Fruit fly (Drosophila melanogaster) whole organism, pupa: ENCODE data around the gene CG32104.

Experiments
- CG10348 ChIP-seq: fragments of 200-800 bp; sonication (Bioruptor generic); IDR thresholded peaks from 2 replicates; pipeline ENCODE4 v1.3.6; 2022; ENCODE audit warnings: missing biosample characterization, missing genetic modification characterization
- CG12605 ChIP-seq: fragments of 200-800 bp; sonication (Bioruptor generic); IDR thresholded peaks from 2 replicates; pipeline ENCODE4 v1.3.6; 2022; ENCODE audit warnings: missing biosample characterization, missing genetic modification characterization
- CG13204 ChIP-seq: fragments of 200-800 bp; sonication (Bioruptor generic); optimal IDR thresholded peaks from 2 replicates; lab custom pipeline; 2018; ENCODE audit warnings: missing biosample characterization, mild to moderate bottlenecking, missing genetic modification characterization, moderate library complexity
- CG14655 ChIP-seq: fragments of 200-800 bp; sonication (Bioruptor generic); optimal IDR thresholded peaks from 3 replicates; lab custom pipeline; 2017; ENCODE audit warnings: mild to moderate bottlenecking, missing biosample characterization, missing genetic modification reagents, missing genetic modification characterization
- CG15710 ChIP-seq: fragments of 200-800 bp; sonication (Bioruptor generic); optimal IDR thresholded peaks from 2 replicates; lab custom pipeline; 2018; ENCODE audit warnings: missing biosample characterization, mild to moderate bottlenecking, missing genetic modification characterization, moderate library complexity
- CG17806 ChIP-seq: fragments of 200-800 bp; sonication (Bioruptor generic); optimal IDR thresholded peaks from 2 replicates; lab custom pipeline; 2018; ENCODE audit warnings: missing biosample characterization, mild to moderate bottlenecking, missing genetic modification characterization, moderate library complexity
- CG32121 ChIP-seq: fragments of 200-800 bp; sonication (Bioruptor generic); IDR thresholded peaks from 2 replicates; pipeline ENCODE4 v1.3.6; 2022; ENCODE audit warnings: missing biosample characterization, missing genetic modification characterization
- CG34367 ChIP-seq: fragments of 200-800 bp; sonication (Bioruptor generic); optimal IDR thresholded peaks from 2 replicates; lab custom pipeline; 2018; ENCODE audit warnings: missing biosample characterization, mild to moderate bottlenecking, missing genetic modification characterization
- CG4496 ChIP-seq: fragments of 200-800 bp; sonication (Bioruptor generic); IDR thresholded peaks from 3 replicates; pipeline ENCODE4 v1.3.6; 2022; ENCODE audit warnings: missing biosample characterization, missing genetic modification characterization
- CG8159 ChIP-seq: fragments of 200-800 bp; sonication (Bioruptor generic); optimal IDR thresholded peaks from 3 replicates; lab custom pipeline; 2018; ENCODE audit warnings: missing biosample characterization, mild to moderate bottlenecking, missing genetic modification characterization, moderate library complexity
- CG8301 ChIP-seq: fragments of 200-800 bp; sonication (Bioruptor generic); optimal IDR thresholded peaks from 2 replicates; lab custom pipeline; 2018; ENCODE audit warnings: missing biosample characterization, mild to moderate bottlenecking, missing genetic modification characterization
- CG9948 ChIP-seq: fragments of 200-800 bp; sonication (Bioruptor generic); optimal IDR thresholded peaks from 2 replicates; lab custom pipeline; 2018; ENCODE audit warnings: missing biosample characterization, mild to moderate bottlenecking, missing genetic modification characterization, moderate library complexity
- D1 ChIP-seq: fragments of 200-800 bp; sonication (Bioruptor generic); optimal IDR thresholded peaks from 2 replicates; lab custom pipeline; 2018; ENCODE audit warnings: missing biosample characterization, mild to moderate bottlenecking, missing genetic modification characterization, moderate library complexity
- EcR ChIP-seq: fragments of 200-800 bp; sonication (Bioruptor generic); optimal IDR thresholded peaks from 3 replicates; lab custom pipeline; 2019; ENCODE audit warnings: missing biosample characterization, missing genetic modification characterization, mild to moderate bottlenecking, moderate library complexity, missing genetic modification reagents
- Ets98B ChIP-seq: fragments of 200-800 bp; sonication (Bioruptor generic); IDR thresholded peaks from 2 replicates; pipeline ENCODE4 v1.3.6; 2022; ENCODE audit warnings: missing biosample characterization, missing genetic modification characterization
- Pif1A ChIP-seq: fragments of 200-800 bp; sonication (Bioruptor generic); optimal IDR thresholded peaks from 3 replicates; lab custom pipeline; 2016; ENCODE audit warnings: missing biosample characterization, missing genetic modification characterization
- Pif1B ChIP-seq: fragments of 200-800 bp; sonication (Bioruptor generic); optimal IDR thresholded peaks from 3 replicates; lab custom pipeline; 2016; ENCODE audit warnings: missing biosample characterization, missing genetic modification characterization
- Snoo ChIP-seq: fragments of 200-800 bp; sonication (Bioruptor generic); optimal IDR thresholded peaks from 3 replicates; lab custom pipeline; 2017; ENCODE audit warnings: missing biosample characterization, mild to moderate bottlenecking, missing genetic modification characterization, inconsistent platforms
- fd96Ca ChIP-seq: fragments of 200-800 bp; sonication (Bioruptor generic); IDR thresholded peaks from 3 replicates; pipeline ENCODE4 v1.3.6; 2022; ENCODE audit warnings: missing biosample characterization, missing genetic modification characterization
- gl ChIP-seq: fragments of 200-800 bp; sonication (Bioruptor generic); optimal IDR thresholded peaks from 2 replicates; lab custom pipeline; 2018; ENCODE audit warnings: missing biosample characterization, mild to moderate bottlenecking, missing genetic modification characterization
- rn ChIP-seq: fragments of 200-800 bp; sonication (Bioruptor generic); IDR thresholded peaks from 2 replicates; pipeline ENCODE4 v1.3.6; 2022; ENCODE audit warnings: missing biosample characterization, missing genetic modification characterization

Gene CG32104

DNA sequence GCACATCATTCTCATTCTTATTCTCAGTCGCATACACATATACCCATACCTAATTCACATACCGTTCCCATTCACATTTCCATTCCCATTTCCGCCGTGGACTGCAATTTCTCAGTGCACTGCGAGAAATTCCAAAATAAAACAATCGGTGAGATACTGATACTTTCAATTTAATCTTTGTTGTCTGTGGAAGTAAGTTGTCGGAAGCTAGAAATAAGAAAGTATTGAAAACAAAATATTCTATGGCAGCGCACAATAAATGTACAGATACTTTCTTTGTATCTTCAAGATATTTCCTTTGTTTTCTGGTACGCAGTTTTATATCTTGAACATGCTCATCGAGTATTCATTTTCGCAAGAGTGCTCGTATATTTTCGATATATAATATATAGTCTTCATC, 11.2 kb downstream of the CG32104 start:
- peak; percentile 7 for TF ChIP-seq Pif1A (GFP tag; lab: Kevin White, UChicago)
- TF ChIP-seq CG8301 (tag; lab: Kevin White, UChicago), result no peak
- TF ChIP-seq rn (GFP tag; lab: Robert Waterston, UW), result no peak
- TF ChIP-seq Ets98B (GFP tag; lab: Robert Waterston, UW), result no peak
- TF ChIP-seq Snoo, result no peak
- no peak for TF ChIP-seq D1 (tag; lab: Kevin White, UChicago)
- no peak for TF ChIP-seq Pif1B (GFP tag; lab: Kevin White, UChicago)
- TF ChIP-seq CG13204, result no peak
- no peak for TF ChIP-seq CG4496 (GFP tag; lab: Robert Waterston, UW)
- TF ChIP-seq CG8159 (tag; lab: Kevin White, UChicago), result peak; percentile 24
- no peak for TF ChIP-seq fd96Ca (GFP tag; lab: Robert Waterston, UW)
- peak; percentile 4 for TF ChIP-seq CG15710 (tag; lab: Kevin White, UChicago)
- TF ChIP-seq CG32121 (GFP tag; lab: Robert Waterston, UW), result no peak
- TF ChIP-seq CG14655, result no peak
- no peak for TF ChIP-seq EcR (GFP tag; lab: Kevin White, UChicago)
- no peak for TF ChIP-seq gl (tag; lab: Kevin White, UChicago)
- peak; percentile 13 for TF ChIP-seq CG34367 (tag; lab: Kevin White, UChicago)
- no peak for TF ChIP-seq CG10348 (GFP tag; lab: Robert Waterston, UW)

DNA sequence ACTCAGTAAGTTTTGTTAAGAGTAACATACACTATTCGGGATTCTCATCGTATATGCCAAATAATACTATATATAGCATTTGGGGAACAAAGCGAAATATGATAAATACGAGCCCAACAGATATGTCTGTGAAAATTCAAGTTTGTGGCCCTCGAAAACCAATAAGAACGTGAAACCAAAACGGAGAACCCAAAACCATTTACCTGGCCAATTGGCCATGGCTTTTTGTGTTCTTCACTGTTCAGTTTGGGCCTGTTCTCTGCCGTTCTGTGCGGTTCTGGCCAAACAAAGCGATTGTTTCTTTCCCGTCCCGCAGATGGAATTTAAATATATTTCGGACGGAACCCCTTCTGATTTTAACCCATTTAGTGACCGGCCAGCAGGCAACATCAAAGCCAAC, 12.1 kb downstream of the CG32104 start:
- TF ChIP-seq Pif1B (GFP tag; lab: Kevin White, UChicago) (no peak), Pif1A (GFP tag; lab: Kevin White, UChicago) (no peak), CG15710 (tag; lab: Kevin White, UChicago) (no peak), CG34367 (tag; lab: Kevin White, UChicago) (no peak), CG13204 (no peak), CG8301 (tag; lab: Kevin White, UChicago) (no peak), CG32121 (GFP tag; lab: Robert Waterston, UW) (no peak), CG4496 (GFP tag; lab: Robert Waterston, UW) (no peak), rn (GFP tag; lab: Robert Waterston, UW) (no peak), Snoo (no peak), EcR (GFP tag; lab: Kevin White, UChicago) (no peak), CG9948 (tag; lab: Kevin White, UChicago) (no peak)

DNA sequence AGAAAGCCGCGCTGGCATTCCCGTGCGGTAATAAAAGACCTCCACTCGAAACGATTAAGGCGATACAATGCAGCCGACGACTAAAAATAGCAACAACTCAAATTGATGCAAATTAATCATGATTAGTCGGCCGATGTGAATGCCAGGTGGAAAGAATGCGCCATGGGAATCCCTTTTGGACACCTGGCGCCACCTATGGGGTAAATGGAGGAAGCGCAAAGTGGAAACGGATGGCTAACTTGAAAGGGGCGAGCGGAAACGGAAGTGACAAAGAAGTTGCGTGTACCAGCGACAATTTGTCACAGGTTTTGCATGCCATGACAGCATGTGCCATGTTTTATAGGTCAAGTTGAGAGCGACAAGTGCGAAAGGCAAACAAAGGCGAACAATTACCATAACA, 18.5 kb downstream of the CG32104 start:
- TF ChIP-seq gl (tag; lab: Kevin White, UChicago) (no peak), EcR (GFP tag; lab: Kevin White, UChicago) (no peak), rn (GFP tag; lab: Robert Waterston, UW) (no peak), CG8159 (tag; lab: Kevin White, UChicago) (no peak), CG15710 (tag; lab: Kevin White, UChicago) (no peak), CG32121 (GFP tag; lab: Robert Waterston, UW) (no peak), CG34367 (tag; lab: Kevin White, UChicago) (no peak), CG10348 (GFP tag; lab: Robert Waterston, UW) (no peak), Pif1A (GFP tag; lab: Kevin White, UChicago) (no peak), CG9948 (tag; lab: Kevin White, UChicago) (no peak)

DNA sequence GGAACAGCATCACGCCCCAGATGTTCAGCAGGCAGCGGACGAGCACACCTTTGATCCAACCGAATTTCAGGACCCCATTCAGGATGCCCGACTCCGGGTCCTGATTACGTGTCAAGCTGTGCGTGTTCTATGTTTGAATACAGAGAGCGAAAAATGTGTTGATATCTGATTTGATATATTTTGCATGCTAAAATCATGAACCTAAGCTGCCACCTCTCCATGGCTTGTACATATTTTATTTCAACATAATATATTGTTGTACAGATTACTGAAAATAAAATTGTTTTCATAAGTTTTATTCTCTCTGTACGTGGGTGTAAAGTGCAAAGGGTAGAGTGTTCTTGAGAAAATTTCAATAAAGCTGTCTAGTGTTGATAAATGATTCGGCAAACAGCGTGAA, 24.7 kb downstream of the CG32104 start:
- TF ChIP-seq fd96Ca (GFP tag; lab: Robert Waterston, UW) (no peak), CG14655 (no peak), Pif1B (GFP tag; lab: Kevin White, UChicago) (no peak), CG17806 (no peak), CG13204 (no peak), CG4496 (GFP tag; lab: Robert Waterston, UW) (no peak), D1 (tag; lab: Kevin White, UChicago) (no peak), CG34367 (tag; lab: Kevin White, UChicago) (no peak), Pif1A (GFP tag; lab: Kevin White, UChicago) (no peak), CG9948 (tag; lab: Kevin White, UChicago) (no peak), CG12605 (GFP tag; lab: Robert Waterston, UW) (no peak), EcR (GFP tag; lab: Kevin White, UChicago) (no peak), Snoo (no peak), CG15710 (tag; lab: Kevin White, UChicago) (no peak), CG8301 (tag; lab: Kevin White, UChicago) (no peak), Ets98B (GFP tag; lab: Robert Waterston, UW) (no peak), CG10348 (GFP tag; lab: Robert Waterston, UW) (no peak)

DNA sequence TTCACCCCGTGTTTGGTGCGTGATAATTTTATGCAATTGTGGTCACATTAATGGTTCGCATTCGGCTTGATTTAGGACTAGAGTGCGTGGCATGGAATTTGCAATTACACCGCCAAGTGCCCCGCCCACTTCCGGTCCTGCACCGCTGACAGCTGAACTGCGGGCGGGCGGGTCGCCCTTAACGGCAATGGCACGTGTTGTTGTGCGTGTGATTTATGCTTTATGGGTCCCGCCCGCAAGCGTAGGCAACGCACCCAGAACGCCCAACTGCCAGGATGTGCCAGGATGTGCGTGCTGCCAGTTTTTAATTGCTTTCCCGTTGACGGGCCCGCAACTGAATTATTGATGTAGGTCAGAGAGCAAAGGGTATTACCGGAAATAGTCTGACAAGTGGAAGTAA, 35.4 kb downstream of the CG32104 start:
- no peak for TF ChIP-seq CG14655

DNA sequence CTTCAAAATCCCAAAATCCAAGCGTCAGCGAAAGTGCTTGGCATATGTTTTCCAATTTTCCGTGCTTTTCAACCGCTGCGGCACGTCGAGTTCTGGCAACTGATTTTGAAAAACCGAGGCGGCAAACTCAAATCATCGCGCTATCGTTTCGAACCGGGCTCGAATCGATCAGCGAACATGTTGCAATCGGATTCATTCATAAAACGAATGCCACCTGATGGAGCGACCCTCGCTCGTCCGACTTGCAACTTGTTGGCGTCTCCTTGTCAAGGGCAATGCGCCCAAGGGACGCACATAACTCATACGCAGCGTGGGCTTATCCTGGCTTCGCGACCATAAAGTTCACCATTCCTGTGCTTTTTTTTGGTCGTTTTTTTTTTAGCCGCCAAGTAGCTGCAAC, 47.7 kb downstream of the CG32104 start, which contains the start of gene CrzR:
CrzR (minus strand) TSS at position 105 of the 400 bp plus-strand sequence.
- TF ChIP-seq Ets98B (GFP tag; lab: Robert Waterston, UW), result no peak
- TF ChIP-seq CG17806, result no peak
- TF ChIP-seq CG12605 (GFP tag; lab: Robert Waterston, UW), result no peak
- no peak for TF ChIP-seq Pif1A (GFP tag; lab: Kevin White, UChicago)
- TF ChIP-seq fd96Ca (GFP tag; lab: Robert Waterston, UW), result no peak
- TF ChIP-seq EcR (GFP tag; lab: Kevin White, UChicago), result no peak
- no peak for TF ChIP-seq CG15710 (tag; lab: Kevin White, UChicago)
- TF ChIP-seq rn (GFP tag; lab: Robert Waterston, UW), result no peak
- no peak for TF ChIP-seq Pif1B (GFP tag; lab: Kevin White, UChicago)
- TF ChIP-seq D1 (tag; lab: Kevin White, UChicago), result no peak
- no peak for TF ChIP-seq CG8301 (tag; lab: Kevin White, UChicago)
- no peak for TF ChIP-seq CG10348 (GFP tag; lab: Robert Waterston, UW)
- no peak for TF ChIP-seq CG9948 (tag; lab: Kevin White, UChicago)
- TF ChIP-seq CG34367 (tag; lab: Kevin White, UChicago), result no peak
- TF ChIP-seq CG32121 (GFP tag; lab: Robert Waterston, UW), result no peak
- no peak for TF ChIP-seq CG8159 (tag; lab: Kevin White, UChicago)
- no peak for TF ChIP-seq CG4496 (GFP tag; lab: Robert Waterston, UW)
- TF ChIP-seq CG14655, result no peak
- TF ChIP-seq CG13204, result no peak
